Worm (Caenorhabditis elegans): ENCODE results near the gene nsy-1.

Gene nsy-1

DNA sequence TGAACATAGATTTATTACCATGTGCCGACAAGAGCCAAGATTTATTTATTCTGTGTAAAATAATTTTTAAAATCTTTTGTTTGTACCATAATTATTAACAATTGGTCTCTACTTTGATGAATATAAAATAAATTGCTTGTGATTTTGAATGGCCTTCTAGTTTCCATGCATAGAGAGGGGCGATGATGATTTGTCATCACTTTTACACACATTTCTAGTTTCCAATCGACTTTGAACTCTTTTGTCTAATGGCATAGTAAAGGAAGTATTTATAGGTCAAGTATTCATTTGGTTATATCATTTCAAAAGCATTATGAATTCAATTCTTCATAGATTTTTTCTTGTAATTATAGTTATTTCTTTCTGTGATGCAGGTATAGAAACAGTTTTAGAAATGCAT lies 18.9 kb upstream of the nsy-1 start, which contains the start of gene F59A6.10:
TSS of gene F59A6.10 (plus strand) at position 301 of the 400 bp plus-strand sequence.
- TF ChIP-seq mbf-1 (tag; optimal IDR thresholded peaks at IDR 0.05) (no peak), sma-3 (GFP tag; optimal IDR thresholded peaks at IDR 0.05) (no peak), nhr-21 (tag; optimal IDR thresholded peaks at IDR 0.05) (no peak), crh-2 (tag; optimal IDR thresholded peaks at IDR 0.05) (no peak), dmd-4 (tag; optimal IDR thresholded peaks at IDR 0.05) (no peak)

DNA sequence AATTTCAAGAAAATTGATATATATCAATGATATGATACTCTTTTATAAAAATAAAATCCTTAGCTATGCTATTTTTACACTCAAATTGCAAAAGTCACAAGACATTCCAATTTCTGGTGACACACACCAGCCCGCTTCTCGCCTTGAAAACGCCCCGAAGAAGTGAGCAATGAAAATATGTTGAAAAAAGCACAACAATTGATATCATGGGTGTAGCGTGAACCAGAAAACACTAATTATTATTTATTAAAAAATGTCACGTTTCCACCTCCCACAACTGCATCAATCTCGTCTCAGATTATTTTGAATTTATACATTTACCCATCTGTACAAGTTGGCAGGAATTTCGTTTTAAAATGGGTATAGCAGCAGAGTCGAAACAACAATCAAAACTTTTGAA lies 17.8 kb upstream of the nsy-1 start, which contains the start of gene F59A6.4:
TSS of gene F59A6.4 (plus strand) at position 301 of the 400 bp plus-strand sequence.
- TF ChIP-seq nhr-12 (tag; optimal IDR thresholded peaks at IDR 0.05) (no peak), unc-62 (GFP tag; optimal IDR thresholded peaks at IDR 0.05) (no peak), sma-3 (GFP tag; optimal IDR thresholded peaks at IDR 0.05) (no peak), nhr-23 (tag; optimal IDR thresholded peaks at IDR 0.05) (no peak), zag-1 (tag; optimal IDR thresholded peaks at IDR 0.05) (no peak), blmp-1 (tag; optimal IDR thresholded peaks at IDR 0.05; ENCODE audit: insufficient read depth) (no peak), fos-1 (tag; optimal IDR thresholded peaks at IDR 0.05) (no peak), elt-3 (tag; optimal IDR thresholded peaks at IDR 0.05) (no peak), peb-1 (tag; optimal IDR thresholded peaks at IDR 0.05) (no peak), unc-55 (GFP tag; optimal IDR thresholded peaks at IDR 0.05) (no peak), skn-1 (tag; optimal IDR thresholded peaks at IDR 0.05) (no peak)

ce11 chrII:5008033-5008432 lies 14.5 kb upstream of the nsy-1 start, which contains the start of gene F59A6.3:
TSS of gene F59A6.3 (plus strand) at chrII:5008333.
- no peak for TF ChIP-seq ztf-4 (tag; optimal IDR thresholded peaks at IDR 0.05)
- TF ChIP-seq mdl-1 (tag; optimal IDR thresholded peaks at IDR 0.05) = no peak
- TF ChIP-seq nhr-23 (tag; optimal IDR thresholded peaks at IDR 0.05) = no peak
- no peak for TF ChIP-seq lin-11 (tag; optimal IDR thresholded peaks at IDR 0.05)
- no peak for TF ChIP-seq peb-1 (tag; optimal IDR thresholded peaks at IDR 0.05)
- TF ChIP-seq zag-1 (tag; optimal IDR thresholded peaks at IDR 0.05) = no peak

DNA sequence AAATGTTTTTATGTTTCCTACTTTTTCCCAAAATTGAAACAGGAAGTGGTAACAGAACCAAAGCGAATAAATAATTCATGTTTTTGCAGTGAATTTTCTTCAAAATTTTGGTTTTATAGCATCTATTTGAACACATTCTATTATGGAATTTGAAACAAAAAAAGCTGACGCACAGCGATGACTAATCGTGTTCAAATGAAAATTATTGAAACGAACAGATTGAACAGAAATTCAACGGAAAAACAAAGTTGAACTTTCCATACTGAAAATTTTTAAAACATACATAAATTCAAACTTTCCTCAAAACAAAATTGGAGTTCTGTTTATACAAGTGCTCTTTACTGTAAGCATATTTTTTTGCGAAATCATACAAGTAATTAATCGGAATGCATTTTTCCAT lies 10.6 kb upstream of the nsy-1 start, which contains the start of gene F59A6.12:
TSS of gene F59A6.12 (minus strand) at position 101 of the 400 bp plus-strand sequence.
- TF ChIP-seq skn-1 (tag; optimal IDR thresholded peaks at IDR 0.05) (no peak), aly-2 (tag; optimal IDR thresholded peaks at IDR 0.05) (no peak), sma-9 (GFP tag; optimal IDR thresholded peaks at IDR 0.05) (no peak), sma-9 (tag; optimal IDR thresholded peaks at IDR 0.05) (no peak), ceh-16 (tag; optimal IDR thresholded peaks at IDR 0.05) (no peak), mab-5 (tag; optimal IDR thresholded peaks at IDR 0.05) (no peak), ceh-82 (tag; optimal IDR thresholded peaks at IDR 0.05) (no peak), peb-1 (tag; optimal IDR thresholded peaks at IDR 0.05) (no peak), alr-1 (tag; optimal IDR thresholded peaks at IDR 0.05) (no peak), ama-1 (optimal IDR thresholded peaks at IDR 0.05) (no peak), mdl-1 (tag; optimal IDR thresholded peaks at IDR 0.05) (no peak), C34F6.9 (tag; optimal IDR thresholded peaks at IDR 0.05) (no peak), nhr-77 (tag; optimal IDR thresholded peaks at IDR 0.05) (no peak), elt-3 (tag; optimal IDR thresholded peaks at IDR 0.05) (no peak), nhr-11 (tag; optimal IDR thresholded peaks at IDR 0.05) (no peak), nhr-129 (tag; optimal IDR thresholded peaks at IDR 0.05) (no peak), nhr-237 (tag; optimal IDR thresholded peaks at IDR 0.05) (no peak)

DNA sequence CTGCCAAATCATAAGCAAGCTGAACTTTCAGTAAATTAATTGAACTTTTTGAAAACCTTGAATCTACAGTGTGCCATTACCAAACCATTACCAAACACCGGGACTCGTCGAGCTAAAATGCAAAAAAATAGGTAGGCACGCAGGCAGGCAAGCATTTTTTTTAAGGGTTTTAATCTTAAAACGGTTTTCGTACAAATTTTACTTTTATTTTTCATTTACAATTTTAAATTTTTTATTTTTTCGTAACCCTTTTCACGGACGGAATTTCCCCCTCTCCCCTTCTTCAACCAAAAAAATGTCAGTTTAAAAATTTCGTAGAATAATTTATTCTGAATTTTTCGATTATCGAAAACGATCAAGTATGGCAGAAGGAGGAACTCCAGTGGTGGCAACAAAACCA lies 8.2 kb upstream of the nsy-1 start, which contains the start of gene F59A6.2:
TSS of gene F59A6.2 (plus strand) at position 301 of the 400 bp plus-strand sequence.
- no peak for TF ChIP-seq lin-39 (tag; optimal IDR thresholded peaks at IDR 0.05)
- no peak for TF ChIP-seq nhr-10 (tag; optimal IDR thresholded peaks at IDR 0.05)

- no peak for TF ChIP-seq nhr-129 (tag; optimal IDR thresholded peaks at IDR 0.05)
- TF ChIP-seq ceh-82 (tag; optimal IDR thresholded peaks at IDR 0.05) = no peak
- no peak for TF ChIP-seq ceh-16 (tag; optimal IDR thresholded peaks at IDR 0.05)
- no peak for TF ChIP-seq mab-5 (tag; optimal IDR thresholded peaks at IDR 0.05)
- TF ChIP-seq lsy-2 (tag; optimal IDR thresholded peaks at IDR 0.05) = no peak
- no peak for TF ChIP-seq nhr-77 (tag; optimal IDR thresholded peaks at IDR 0.05)
- TF ChIP-seq gmeb-1 (tag; optimal IDR thresholded peaks at IDR 0.05) = no peak
- TF ChIP-seq ZK546.5 (tag; optimal IDR thresholded peaks at IDR 0.05) = no peak
- no peak for TF ChIP-seq aly-2 (tag; optimal IDR thresholded peaks at IDR 0.05)
- no peak for TF ChIP-seq nhr-6 (tag; optimal IDR thresholded peaks at IDR 0.05)
These were observed 6.4 kb upstream of the nsy-1 start for ce11 chrII:5016144-5016543.

Data from whole organism, L2 larva.